Worm (Caenorhabditis elegans): ENCODE results near the gene din-1.

ce11 chrII:11634057-11634676, 758 bp upstream of the din-1 start:
- peak; percentile 80 for TF ChIP-seq flt-1 (GFP tag; IDR thresholded peaks at IDR 0.05)
- TF ChIP-seq cog-1 (tag; optimal IDR thresholded peaks at IDR 0.05) = peak; percentile 89
- no peak for TF ChIP-seq ref-1 (GFP tag; conservative IDR thresholded peaks at IDR 0.05)
- TF ChIP-seq T22C8.4 (GFP tag; IDR thresholded peaks at IDR 0.05) = peak; percentile 24; the same call in 1 of the 2 replicates
- no peak for TF ChIP-seq klf-2 (GFP tag; conservative IDR thresholded peaks at IDR 0.05)
- TF ChIP-seq ztf-23 (GFP tag; IDR thresholded peaks at IDR 0.05) = peak; percentile 55; the same call in 1 of the 2 replicates
- TF ChIP-seq med-1 (GFP tag; optimal IDR thresholded peaks at IDR 0.05; ENCODE audit: insufficient read depth) = no peak
- TF ChIP-seq ztf-29 (GFP tag; IDR thresholded peaks at IDR 0.05) = no peak
- 0 out of 2 replicates have a peak, but pooled peaks have one; percentile 75 for TF ChIP-seq tab-1 (GFP tag; IDR thresholded peaks at IDR 0.05)
